Worm (Caenorhabditis elegans) whole organism, L3 larva: ENCODE data around the gene Y60A3A.23.

Source experiments
- R02D3.7 ChIP-seq: fragments of 150-350 bp; optimal IDR thresholded peaks from 2 replicates; lab custom pipeline; 2014; ENCODE audit warnings: missing biosample characterization, missing genetic modification characterization
- ZK546.5 ChIP-seq: sonication (generic microtip); optimal IDR thresholded peaks from 2 replicates; lab custom pipeline; 2017; ENCODE audit warnings: missing biosample characterization, missing genetic modification characterization
- egl-27 ChIP-seq: sonication (generic microtip); optimal IDR thresholded peaks from 4 replicates; lab custom pipeline; 2017; ENCODE audit warnings: missing biosample characterization, missing genetic modification reagents, missing genetic modification characterization
- hmg-11 ChIP-seq: sonication (generic microtip); optimal IDR thresholded peaks from 2 replicates; lab custom pipeline; 2016; ENCODE audit warnings: missing genetic modification characterization, missing compliant biosample characterization
- nhr-12 ChIP-seq: fragments of 150-350 bp; optimal IDR thresholded peaks from 2 replicates; lab custom pipeline; 2014; ENCODE audit warnings: missing biosample characterization, missing genetic modification characterization
- nhr-76 ChIP-seq: fragments of 150-350 bp; sonication (generic microtip); optimal IDR thresholded peaks from 5 replicates; lab custom pipeline; 2014; ENCODE audit warnings: missing biosample characterization, missing genetic modification characterization
- pqm-1 ChIP-seq: fragments of 150-350 bp; optimal IDR thresholded peaks from 2 replicates; lab custom pipeline; 2017; ENCODE audit warnings: missing biosample characterization, missing genetic modification characterization, inconsistent platforms
- unc-62 ChIP-seq: fragments of 150-350 bp; sonication (generic microtip); optimal IDR thresholded peaks from 4 replicates; lab custom pipeline; 2014; ENCODE audit warnings: missing biosample characterization, missing genetic modification reagents, missing genetic modification characterization

- TF ChIP-seq nhr-12 (no peak), nhr-76 (tag; lab: Kevin White, UChicago) (no peak), ZK546.5 (tag; lab: Kevin White, UChicago) (no peak), hmg-11 (tag; lab: Kevin White, UChicago) (no peak), egl-27 (tag; lab: Kevin White, UChicago) (no peak), pqm-1 (no peak), unc-62 (GFP tag; lab: Kevin White, UChicago) (no peak), R02D3.7 (no peak)
Observed at ce11 chrV:20011654-20012053, 4.1 kb downstream of the Y60A3A.23 start, which contains the start of gene Y60A3A.21.
